Worm (Caenorhabditis elegans) whole organism, midembryonic: ENCODE measurements around the gene dct-5.

Experiments
- T22C8.4 ChIP-seq: fragments of 200-800 bp; sonication (Bioruptor generic); IDR thresholded peaks from 2 replicates; pipeline ENCODE4 v1.3.6; 2022; ENCODE audit warnings: missing genetic modification characterization, missing compliant biosample characterization
- flt-1 ChIP-seq: fragments of 200-800 bp; sonication (Bioruptor generic); IDR thresholded peaks from 2 replicates; pipeline ENCODE4 v1.3.6; 2022; ENCODE audit warnings: missing genetic modification characterization, missing compliant biosample characterization
- med-1 ChIP-seq: sonication (generic microtip); optimal IDR thresholded peaks from 2 replicates; lab custom pipeline; 2017; ENCODE audit warnings: missing genetic modification characterization, mild to moderate bottlenecking, missing compliant biosample characterization, antibody characterized with exemption, missing genetic modification reagents; ENCODE audit not compliant: insufficient read depth
- ztf-29 ChIP-seq: fragments of 200-800 bp; sonication (Bioruptor generic); IDR thresholded peaks from 2 replicates; pipeline ENCODE4 v1.3.6; 2022; ENCODE audit warnings: missing genetic modification reagents, missing genetic modification characterization, missing compliant biosample characterization

ce11 chrII:5455650-5456355 lies 19.1 kb upstream of the dct-5 start, which contains the start of gene daz-1:
- TF ChIP-seq flt-1 (GFP tag; lab: Robert Waterston, UW) (no peak), T22C8.4 (GFP tag; lab: Robert Waterston, UW) (no peak), ztf-29 (GFP tag; lab: Robert Waterston, UW) (no peak), med-1 (no peak)
